Fruit fly (Drosophila melanogaster) whole organism, embryonic: ENCODE data around the gene Tsp96F.

Source experiments
- Asciz ChIP-seq: fragments of 200-800 bp; sonication (Bioruptor generic); optimal IDR thresholded peaks from 2 replicates; lab custom pipeline; 2017; ENCODE audit warnings: missing biosample characterization, mild to moderate bottlenecking, missing genetic modification characterization, missing genetic modification reagents
- CG10543 ChIP-seq: fragments of 200-800 bp; sonication (Bioruptor generic); optimal IDR thresholded peaks from 3 replicates; lab custom pipeline; 2017; ENCODE audit warnings: missing biosample characterization, mild to moderate bottlenecking, missing genetic modification characterization, moderate library complexity
- CG10979 ChIP-seq: fragments of 200-800 bp; sonication (Bioruptor generic); optimal IDR thresholded peaks from 2 replicates; lab custom pipeline; 2018; ENCODE audit warnings: missing biosample characterization, mild to moderate bottlenecking, missing genetic modification characterization, moderate library complexity
- CG12391 ChIP-seq: fragments of 200-800 bp; sonication (Bioruptor generic); optimal IDR thresholded peaks from 3 replicates; lab custom pipeline; 2018; ENCODE audit warnings: missing biosample characterization, mild to moderate bottlenecking, missing genetic modification characterization, moderate library complexity
- CG13624 ChIP-seq: fragments of 200-800 bp; sonication (Bioruptor generic); optimal IDR thresholded peaks from 2 replicates; lab custom pipeline; 2016; ENCODE audit warnings: missing biosample characterization, missing genetic modification characterization
- CG14860 ChIP-seq: fragments of 200-800 bp; sonication (Bioruptor generic); IDR thresholded peaks from 3 replicates; pipeline ENCODE4 v1.3.6; 2022; ENCODE audit warnings: missing biosample characterization, missing genetic modification characterization; ENCODE audit not compliant: partially characterized antibody
- CG1529 ChIP-seq: fragments of 200-800 bp; sonication (Bioruptor generic); optimal IDR thresholded peaks from 3 replicates; lab custom pipeline; 2018; ENCODE audit warnings: missing biosample characterization, missing genetic modification characterization
- CG2116 ChIP-seq: fragments of 200-800 bp; sonication (Bioruptor generic); optimal IDR thresholded peaks from 3 replicates; lab custom pipeline; 2018; ENCODE audit warnings: missing biosample characterization, mild to moderate bottlenecking, missing genetic modification characterization
- CG2202 ChIP-seq: fragments of 200-800 bp; sonication (Bioruptor generic); optimal IDR thresholded peaks from 2 replicates; lab custom pipeline; 2018; ENCODE audit warnings: missing biosample characterization, mild to moderate bottlenecking, missing genetic modification characterization
- CG2889 ChIP-seq: fragments of 200-800 bp; sonication (Bioruptor generic); IDR thresholded peaks from 3 replicates; pipeline ENCODE4 v1.3.6; 2022; ENCODE audit warnings: missing biosample characterization, missing genetic modification characterization
- CG30431 ChIP-seq: fragments of 200-800 bp; sonication (Bioruptor generic); optimal IDR thresholded peaks from 2 replicates; lab custom pipeline; 2017; ENCODE audit warnings: missing biosample characterization, missing genetic modification characterization
- CG32767 ChIP-seq: fragments of 200-800 bp; sonication (Bioruptor generic); IDR thresholded peaks from 2 replicates; pipeline ENCODE4 v1.3.6; 2022; ENCODE audit warnings: missing biosample characterization, missing genetic modification characterization
- CG32772 ChIP-seq: fragments of 200-800 bp; sonication (Bioruptor generic); IDR thresholded peaks from 2 replicates; pipeline ENCODE4 v1.3.6; 2022; ENCODE audit warnings: missing biosample characterization, missing genetic modification characterization
- CG33557 ChIP-seq: fragments of 200-800 bp; sonication (Bioruptor generic); optimal IDR thresholded peaks from 2 replicates; lab custom pipeline; 2019; ENCODE audit warnings: missing biosample characterization, mild to moderate bottlenecking, missing genetic modification characterization, moderate library complexity
- CG6175 ChIP-seq: fragments of 200-800 bp; sonication (Bioruptor generic); IDR thresholded peaks from 3 replicates; pipeline ENCODE4 v1.3.6; 2022; ENCODE audit warnings: missing biosample characterization, missing genetic modification characterization
- CG7556 ChIP-seq: fragments of 200-800 bp; sonication (Bioruptor generic); optimal IDR thresholded peaks from 2 replicates; lab custom pipeline; 2017; ENCODE audit warnings: missing biosample characterization, mild to moderate bottlenecking, missing genetic modification characterization
- CG8478 ChIP-seq: fragments of >200 bp; optimal IDR thresholded peaks from 2 replicates; lab custom pipeline; 2018
- CG8944 ChIP-seq: fragments of 200-800 bp; sonication (Bioruptor generic); optimal IDR thresholded peaks from 3 replicates; lab custom pipeline; 2016; ENCODE audit warnings: missing biosample characterization, missing genetic modification characterization
- Dad ChIP-seq: fragments of 200-800 bp; sonication (Bioruptor generic); optimal IDR thresholded peaks from 3 replicates; lab custom pipeline; 2016; ENCODE audit warnings: missing biosample characterization, missing genetic modification characterization
- E2f1 ChIP-seq: fragments of 200-800 bp; sonication (Bioruptor generic); IDR thresholded peaks from 2 replicates; pipeline ENCODE4 v1.3.6; 2022; ENCODE audit warnings: missing biosample characterization, missing genetic modification characterization
- E2f2 ChIP-seq: fragments of 200-800 bp; sonication (Bioruptor generic); IDR thresholded peaks from 2 replicates; pipeline ENCODE4 v1.3.6; 2022; ENCODE audit warnings: missing biosample characterization, missing genetic modification characterization
- Hr3 ChIP-seq: fragments of 200-800 bp; sonication (Bioruptor generic); optimal IDR thresholded peaks from 3 replicates; lab custom pipeline; 2016; ENCODE audit warnings: missing biosample characterization, missing genetic modification characterization
- Max ChIP-seq: fragments of 200-800 bp; sonication (Bioruptor generic); optimal IDR thresholded peaks from 2 replicates; lab custom pipeline; 2016; ENCODE audit warnings: missing biosample characterization, mild to moderate bottlenecking, missing genetic modification characterization
- NC2β ChIP-seq: fragments of 200-800 bp; sonication (Bioruptor generic); optimal IDR thresholded peaks from 2 replicates; lab custom pipeline; 2016; ENCODE audit warnings: missing biosample characterization, missing genetic modification characterization
- Rx ChIP-seq: fragments of 200-800 bp; sonication (Bioruptor generic); IDR thresholded peaks from 2 replicates; pipeline ENCODE4 v1.3.6; 2022; ENCODE audit warnings: missing biosample characterization, missing genetic modification characterization
- Side ChIP-seq: fragments of 200-800 bp; sonication (Bioruptor generic); optimal IDR thresholded peaks from 2 replicates; lab custom pipeline; 2016; ENCODE audit warnings: missing biosample characterization, missing genetic modification characterization
- Xbp1 ChIP-seq: fragments of 200-800 bp; sonication (Bioruptor generic); optimal IDR thresholded peaks from 3 replicates; lab custom pipeline; 2016; ENCODE audit warnings: missing biosample characterization, mild to moderate bottlenecking, missing genetic modification characterization
- bigmax ChIP-seq: fragments of 200-800 bp; sonication (Bioruptor generic); optimal IDR thresholded peaks from 2 replicates; lab custom pipeline; 2018; ENCODE audit warnings: missing biosample characterization, mild to moderate bottlenecking, missing genetic modification characterization
- bowl ChIP-seq: fragments of 200-800 bp; sonication (Bioruptor generic); IDR thresholded peaks from 2 replicates; pipeline ENCODE4 v1.3.6; 2022; ENCODE audit warnings: missing biosample characterization, missing genetic modification characterization
- br ChIP-seq: fragments of >200 bp; optimal IDR thresholded peaks from 2 replicates; lab custom pipeline; 2017
- btn ChIP-seq: fragments of 200-800 bp; sonication (Bioruptor generic); optimal IDR thresholded peaks from 2 replicates; lab custom pipeline; 2016; ENCODE audit warnings: missing biosample characterization, missing genetic modification characterization
- ci ChIP-seq: fragments of 200-800 bp; sonication (Bioruptor generic); IDR thresholded peaks from 3 replicates; pipeline ENCODE4 v1.3.6; 2022; ENCODE audit warnings: missing biosample characterization, missing genetic modification characterization
- corto ChIP-seq: fragments of 200-800 bp; sonication (Bioruptor generic); optimal IDR thresholded peaks from 2 replicates; lab custom pipeline; 2016; ENCODE audit warnings: missing biosample characterization, mild to moderate bottlenecking, missing genetic modification characterization, moderate library complexity
- gsb ChIP-seq: fragments of 200-800 bp; sonication (Bioruptor generic); IDR thresholded peaks from 2 replicates; pipeline ENCODE4 v1.3.6; 2022; ENCODE audit warnings: missing biosample characterization, missing genetic modification characterization
- hth ChIP-seq: fragments of >200 bp; optimal IDR thresholded peaks from 2 replicates; lab custom pipeline; 2017; ENCODE audit warnings: inconsistent platforms
- insv ChIP-seq, 2 experiments: fragments of 200-800 bp; sonication (Bioruptor generic); optimal IDR thresholded peaks; 3 replicates each; lab custom pipeline; 2016 to 2018; ENCODE audit warnings: missing biosample characterization in 2 of 2, missing genetic modification characterization in 2 of 2
- inv ChIP-seq: fragments of 200-800 bp; sonication (Bioruptor generic); IDR thresholded peaks from 2 replicates; pipeline ENCODE4 v1.3.6; 2022; ENCODE audit warnings: missing biosample characterization, missing genetic modification characterization; ENCODE audit not compliant: partially characterized antibody
- lmd ChIP-seq: fragments of 200-800 bp; sonication (Bioruptor generic); IDR thresholded peaks from 2 replicates; pipeline ENCODE4 v1.3.6; 2022; ENCODE audit warnings: missing biosample characterization, missing genetic modification characterization
- maf-S ChIP-seq: fragments of 200-800 bp; sonication (Bioruptor generic); optimal IDR thresholded peaks from 2 replicates; lab custom pipeline; 2016; ENCODE audit warnings: missing biosample characterization, missing genetic modification characterization
- nerfin-2 ChIP-seq: fragments of 200-800 bp; sonication (Bioruptor generic); IDR thresholded peaks from 2 replicates; pipeline ENCODE4 v1.3.6; 2022; ENCODE audit warnings: missing biosample characterization, missing genetic modification characterization; ENCODE audit not compliant: partially characterized antibody
- nmo ChIP-seq: fragments of 200-800 bp; sonication (Bioruptor generic); optimal IDR thresholded peaks from 2 replicates; lab custom pipeline; 2018; ENCODE audit warnings: missing biosample characterization, mild to moderate bottlenecking, missing genetic modification characterization, moderate library complexity
- oc ChIP-seq: fragments of 200-800 bp; sonication (Bioruptor generic); optimal IDR thresholded peaks from 2 replicates; lab custom pipeline; 2018; ENCODE audit warnings: missing biosample characterization, mild to moderate bottlenecking, missing genetic modification characterization, moderate library complexity
- pho ChIP-seq: fragments of 200-800 bp; sonication (Bioruptor generic); optimal IDR thresholded peaks from 2 replicates; lab custom pipeline; 2016; ENCODE audit warnings: missing biosample characterization, missing genetic modification characterization
- pita ChIP-seq: fragments of 200-800 bp; sonication (Bioruptor generic); optimal IDR thresholded peaks from 2 replicates; lab custom pipeline; 2017; ENCODE audit warnings: missing biosample characterization, mild to moderate bottlenecking, missing genetic modification characterization
- pros ChIP-seq: fragments of 200-800 bp; sonication (Bioruptor generic); optimal IDR thresholded peaks from 3 replicates; lab custom pipeline; 2019; ENCODE audit warnings: missing biosample characterization, mild to moderate bottlenecking, missing genetic modification characterization, moderate library complexity
- run ChIP-seq: fragments of 200-800 bp; sonication (Bioruptor generic); optimal IDR thresholded peaks from 3 replicates; lab custom pipeline; 2018; ENCODE audit warnings: missing biosample characterization, mild to moderate bottlenecking, missing genetic modification characterization
- sd ChIP-seq: fragments of 200-800 bp; sonication (Bioruptor generic); optimal IDR thresholded peaks from 3 replicates; lab custom pipeline; 2018; ENCODE audit warnings: missing biosample characterization, mild to moderate bottlenecking, missing genetic modification characterization, moderate library complexity
- tgo ChIP-seq: fragments of 200-800 bp; sonication (Bioruptor generic); IDR thresholded peaks from 3 replicates; pipeline ENCODE4 v1.3.6; 2022; ENCODE audit warnings: missing biosample characterization, missing genetic modification characterization
- ttk ChIP-seq: fragments of 200-800 bp; sonication (Bioruptor generic); IDR thresholded peaks from 2 replicates; pipeline ENCODE4 v2.1.2; 2022; ENCODE audit warnings: missing biosample characterization, missing genetic modification characterization
- zen ChIP-seq: fragments of 200-800 bp; sonication (Bioruptor generic); optimal IDR thresholded peaks from 3 replicates; lab custom pipeline; 2018; ENCODE audit warnings: missing biosample characterization, mild to moderate bottlenecking, missing genetic modification characterization, moderate library complexity
- zfh1 ChIP-seq: fragments of 200-800 bp; sonication (Bioruptor generic); IDR thresholded peaks from 3 replicates; pipeline ENCODE4 v1.3.6; 2022; ENCODE audit warnings: missing biosample characterization, missing genetic modification characterization
- zfh2 ChIP-seq: fragments of 200-800 bp; sonication (Bioruptor generic); optimal IDR thresholded peaks from 2 replicates; lab custom pipeline; 2016; ENCODE audit warnings: missing biosample characterization, missing genetic modification characterization

Gene Tsp96F

dm6 chr3R:25888307-25889075 lies 7.3 kb upstream of the Tsp96F start, which contains the start of gene Lnk (continued):
- peak; percentile 46 for TF ChIP-seq pros (GFP tag; lab: Kevin White, UChicago)
- peak; percentile 15 for TF ChIP-seq maf-S (GFP tag; lab: Kevin White, UChicago)
- TF ChIP-seq NC2β (GFP tag; lab: Kevin White, UChicago): peak; percentile 35
- peak; percentile 22 for TF ChIP-seq CG12391 (tag; lab: Kevin White, UChicago)
- TF ChIP-seq CG1529: peak; percentile 31
- TF ChIP-seq lmd (GFP tag; lab: Robert Waterston, UW): no peak
- TF ChIP-seq zfh2 (GFP tag; lab: Kevin White, UChicago): no peak
- no peak for TF ChIP-seq br (lab: Kevin White, UChicago)
- no peak for TF ChIP-seq hth (lab: Kevin White, UChicago)
- no peak for TF ChIP-seq gsb (GFP tag; lab: Robert Waterston, UW)
- peak; percentile 68 for TF ChIP-seq nerfin-2
- TF ChIP-seq CG13624 (GFP tag; lab: Kevin White, UChicago): peak; percentile 77
- TF ChIP-seq nmo (GFP tag; lab: Kevin White, UChicago): peak; percentile 51
- no peak for TF ChIP-seq zfh1
- TF ChIP-seq ci: peak; percentile 61; the same call in 2 of the 3 replicates
- TF ChIP-seq CG8478 (lab: Kevin White, UChicago): peak; percentile 48
- no peak for TF ChIP-seq CG32772 (GFP tag; lab: Robert Waterston, UW)
- peak; percentile 18 for TF ChIP-seq Xbp1 (GFP tag; lab: Kevin White, UChicago)
- TF ChIP-seq CG10979 (tag; lab: Kevin White, UChicago): peak; percentile 7
- peak; percentile 98 for TF ChIP-seq pita
- no peak for TF ChIP-seq CG7556 (GFP tag; lab: Kevin White, UChicago)
- TF ChIP-seq insv (GFP tag; optimal IDR thresholded peaks at IDR 0.05; lab: Kevin White, UChicago): peak in 1 of 2 experiments; percentile 71
- no peak for TF ChIP-seq CG2889
- TF ChIP-seq oc (tag; lab: Kevin White, UChicago): no peak
- no peak for TF ChIP-seq CG2202
- TF ChIP-seq E2f2: peak; percentile 98
- no peak for TF ChIP-seq ttk (GFP tag; lab: Robert Waterston, UW)
- TF ChIP-seq CG32767 (GFP tag; lab: Robert Waterston, UW): no peak
- TF ChIP-seq CG2116: peak; percentile 77
- TF ChIP-seq Max (GFP tag; lab: Kevin White, UChicago): peak; percentile 32

- TF ChIP-seq CG33557 (GFP tag; lab: Kevin White, UChicago) (peak; percentile 77), inv (GFP tag; lab: Robert Waterston, UW) (no peak), btn (GFP tag; lab: Kevin White, UChicago) (no peak), CG8944 (GFP tag; lab: Kevin White, UChicago) (no peak), sd (no peak), corto (GFP tag; lab: Kevin White, UChicago) (no peak), pho (GFP tag; lab: Kevin White, UChicago) (no peak), bigmax (GFP tag; lab: Kevin White, UChicago) (no peak), Rx (GFP tag; lab: Robert Waterston, UW) (no peak), bowl (GFP tag; lab: Robert Waterston, UW) (no peak), NC2β (GFP tag; lab: Kevin White, UChicago) (no peak), CG14860 (GFP tag; lab: Robert Waterston, UW) (no peak), Hr3 (GFP tag; lab: Kevin White, UChicago) (no peak), Asciz (GFP tag; lab: Kevin White, UChicago) (peak; percentile 51), Dad (no peak), CG30431 (GFP tag; lab: Kevin White, UChicago) (no peak), CG10543 (GFP tag; lab: Kevin White, UChicago) (no peak), run (tag; lab: Kevin White, UChicago) (no peak), CG6175 (GFP tag; lab: Robert Waterston, UW) (no peak), E2f1 (GFP tag; lab: Robert Waterston, UW) (no peak), tgo (GFP tag; lab: Robert Waterston, UW) (no peak), zen (tag; lab: Kevin White, UChicago) (no peak), Side (peak; percentile 35)
These were observed 3.9 kb upstream of the Tsp96F start for dm6 chr3R:25885136-25885535.
